ENCODE assay signal across 6 fruit fly cellular contexts in the genomic region with DNA sequence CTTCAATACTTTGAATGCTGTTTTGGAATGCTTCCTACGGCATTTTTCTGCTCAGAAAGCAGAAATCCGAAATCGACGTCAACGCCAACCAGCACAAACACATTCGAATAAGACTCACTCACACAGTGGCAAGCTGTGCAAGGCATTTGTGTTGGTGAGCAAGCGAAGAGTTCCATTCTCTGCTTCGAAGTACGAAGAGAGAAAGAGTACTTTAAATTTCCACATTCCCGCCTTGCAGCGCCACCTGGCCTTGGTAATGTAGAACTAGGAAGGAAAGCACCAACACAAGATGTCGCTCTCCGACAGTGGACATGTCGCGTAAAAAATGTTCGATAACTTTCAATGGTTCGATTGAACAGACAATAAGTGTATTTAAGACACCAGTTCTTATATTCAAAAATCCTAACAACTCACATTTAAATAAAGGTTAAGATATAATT.
TF ChIP-seq lines count a peak whose summit lies in the region.

No protein-coding gene starts in this region.

- TF ChIP-seq CTCF in S2 (optimal IDR thresholded peaks at IDR 0.05; lab: Kevin White, UChicago) = peak; percentile 99
- peak; percentile 97 for TF ChIP-seq CTCF in whole organism, embryonic (GFP tag; optimal IDR thresholded peaks at IDR 0.05; lab: Kevin White, UChicago)

TF ChIP-seq in whole organism, adult, 20 proteins besides CTCF, POLR2A, EP300 and RAD21:
- no peak for TF ChIP-seq Clk (GFP tag; optimal IDR thresholded peaks at IDR 0.05; lab: Kevin White, UChicago)
- no peak for TF ChIP-seq pad (GFP tag; optimal IDR thresholded peaks at IDR 0.05; lab: Kevin White, UChicago)
- TF ChIP-seq Hr96 (GFP tag; optimal IDR thresholded peaks at IDR 0.05; lab: Kevin White, UChicago) = peak; percentile 26
- no peak for TF ChIP-seq cic (GFP tag; optimal IDR thresholded peaks at IDR 0.05; lab: Kevin White, UChicago)

TF ChIP-seq in whole organism, embryonic, 481 proteins besides CTCF, POLR2A, EP300 and RAD21 (continues in another document):
- TF ChIP-seq twi (tag; optimal IDR thresholded peaks at IDR 0.05; lab: Kevin White, UChicago) (peak; percentile 16), ems (GFP tag; optimal IDR thresholded peaks at IDR 0.05; lab: Kevin White, UChicago) (no peak), Xbp1 (GFP tag; optimal IDR thresholded peaks at IDR 0.05; lab: Kevin White, UChicago) (peak; percentile 83), CG12942 (GFP tag; optimal IDR thresholded peaks at IDR 0.05; lab: Kevin White, UChicago) (peak; percentile 22), CG17186 (GFP tag; optimal IDR thresholded peaks at IDR 0.05; lab: Kevin White, UChicago) (no peak), amos (GFP tag; IDR thresholded peaks at IDR 0.05; lab: Robert Waterston, UW; ENCODE audit: partially characterized antibody) (peak; percentile 55), CG13775 (GFP tag; optimal IDR thresholded peaks at IDR 0.05; lab: Kevin White, UChicago) (peak; percentile 4), CG5180 (GFP tag; optimal IDR thresholded peaks at IDR 0.05; lab: Kevin White, UChicago) (peak; percentile 96), hb (GFP tag; IDR thresholded peaks at IDR 0.05; lab: Robert Waterston, UW; ENCODE audit: partially characterized antibody) (peak; percentile 19; the same call in 1 of the 3 replicates), Myb (GFP tag; optimal IDR thresholded peaks at IDR 0.05; lab: Kevin White, UChicago) (peak; percentile 48), CG9817 (tag; optimal IDR thresholded peaks at IDR 0.05; lab: Kevin White, UChicago) (peak; percentile 64), CG13287 (GFP tag; IDR thresholded peaks at IDR 0.05; lab: Robert Waterston, UW; ENCODE audit: partially characterized antibody) (peak; percentile 63), CG11093 (GFP tag; IDR thresholded peaks at IDR 0.05; lab: Robert Waterston, UW) (0 out of 3 replicates have a peak, but pooled peaks have one; percentile 31), CG4360 (GFP tag; IDR thresholded peaks at IDR 0.05; lab: Robert Waterston, UW) (peak; percentile 16; the same call in 1 of the 2 replicates), hbn (GFP tag; IDR thresholded peaks at IDR 0.05; lab: Robert Waterston, UW; ENCODE audit: partially characterized antibody) (no peak), CG30403 (GFP tag; optimal IDR thresholded peaks at IDR 0.05; lab: Kevin White, UChicago) (peak; percentile 59), grau (tag; optimal IDR thresholded peaks at IDR 0.05; lab: Kevin White, UChicago) (no peak), chn (GFP tag; optimal IDR thresholded peaks at IDR 0.05; lab: Kevin White, UChicago) (peak; percentile 50)

TF ChIP-seq in whole organism, prepupa, 60 proteins besides CTCF, POLR2A, EP300 and RAD21 (continues in another document):
- TF ChIP-seq CG6808 (GFP tag; optimal IDR thresholded peaks at IDR 0.05; lab: Kevin White, UChicago) = no peak
- peak; percentile 63 for TF ChIP-seq Eip78C (GFP tag; lab: Kevin White, UChicago)
- TF ChIP-seq CG11902 (GFP tag; optimal IDR thresholded peaks at IDR 0.05; lab: Kevin White, UChicago) = no peak
- no peak for TF ChIP-seq CG3032 (tag; optimal IDR thresholded peaks at IDR 0.05; lab: Kevin White, UChicago)
- peak; percentile 44 for TF ChIP-seq CG31627 (GFP tag; optimal IDR thresholded peaks at IDR 0.05; lab: Kevin White, UChicago)
- TF ChIP-seq Ets21C (GFP tag; optimal IDR thresholded peaks at IDR 0.05; lab: Kevin White, UChicago) = no peak
- TF ChIP-seq achi (GFP tag; optimal IDR thresholded peaks at IDR 0.05; lab: Kevin White, UChicago) = no peak
- TF ChIP-seq acj6 (GFP tag; optimal IDR thresholded peaks at IDR 0.05; lab: Kevin White, UChicago) = peak; percentile 11
- TF ChIP-seq ss (GFP tag; optimal IDR thresholded peaks at IDR 0.05; lab: Kevin White, UChicago) = no peak
- TF ChIP-seq topi (GFP tag; optimal IDR thresholded peaks at IDR 0.05; lab: Kevin White, UChicago) = no peak
- no peak for TF ChIP-seq CG9139 (GFP tag; optimal IDR thresholded peaks at IDR 0.05; lab: Kevin White, UChicago)
- no peak for TF ChIP-seq CG6792 (GFP tag; optimal IDR thresholded peaks at IDR 0.05; lab: Kevin White, UChicago)
- peak; percentile 30 for TF ChIP-seq lz (GFP tag; optimal IDR thresholded peaks at IDR 0.05; lab: Kevin White, UChicago)
- TF ChIP-seq esn (GFP tag; optimal IDR thresholded peaks at IDR 0.05; lab: Kevin White, UChicago) = no peak
- no peak for TF ChIP-seq CG4318 (GFP tag; optimal IDR thresholded peaks at IDR 0.05; lab: Kevin White, UChicago)
- TF ChIP-seq CG10669 (GFP tag; optimal IDR thresholded peaks at IDR 0.05; lab: Kevin White, UChicago) = no peak
- TF ChIP-seq fd59A (GFP tag; optimal IDR thresholded peaks at IDR 0.05; lab: Kevin White, UChicago) = no peak
- peak; percentile 36 for TF ChIP-seq Hr39 (GFP tag; optimal IDR thresholded peaks at IDR 0.05; lab: Kevin White, UChicago)
- no peak for TF ChIP-seq spab (GFP tag; optimal IDR thresholded peaks at IDR 0.05; lab: Kevin White, UChicago)
- no peak for TF ChIP-seq Lpt (GFP tag; optimal IDR thresholded peaks at IDR 0.05; lab: Kevin White, UChicago)
- no peak for TF ChIP-seq Blimp-1 (GFP tag; optimal IDR thresholded peaks at IDR 0.05; lab: Kevin White, UChicago)
- TF ChIP-seq pdm3 (GFP tag; optimal IDR thresholded peaks at IDR 0.05; lab: Kevin White, UChicago) = peak; percentile 16

TF ChIP-seq in whole organism, pupa, 21 proteins besides CTCF, POLR2A, EP300 and RAD21:
- no peak for TF ChIP-seq CG12605 (GFP tag; IDR thresholded peaks at IDR 0.05; lab: Robert Waterston, UW)
- TF ChIP-seq CG15710 (tag; optimal IDR thresholded peaks at IDR 0.05; lab: Kevin White, UChicago) = no peak
- no peak for TF ChIP-seq rn (GFP tag; IDR thresholded peaks at IDR 0.05; lab: Robert Waterston, UW)
- no peak for TF ChIP-seq EcR (GFP tag; optimal IDR thresholded peaks at IDR 0.05; lab: Kevin White, UChicago)
- peak; percentile 17 for TF ChIP-seq D1 (tag; optimal IDR thresholded peaks at IDR 0.05; lab: Kevin White, UChicago)
- no peak for TF ChIP-seq Snoo (tag; optimal IDR thresholded peaks at IDR 0.05; lab: Kevin White, UChicago)
- no peak for TF ChIP-seq Pif1B (GFP tag; optimal IDR thresholded peaks at IDR 0.05; lab: Kevin White, UChicago)
- TF ChIP-seq CG14655 (GFP tag; optimal IDR thresholded peaks at IDR 0.05; lab: Kevin White, UChicago) = no peak

TF ChIP-seq in whole organism, wandering third instar larva, 38 proteins besides CTCF, POLR2A, EP300 and RAD21:
- TF ChIP-seq h (GFP tag; optimal IDR thresholded peaks at IDR 0.05; lab: Kevin White, UChicago) (peak; percentile 33), usp (GFP tag; optimal IDR thresholded peaks at IDR 0.05; lab: Kevin White, UChicago) (no peak), jim (GFP tag; optimal IDR thresholded peaks at IDR 0.05; lab: Kevin White, UChicago) (no peak), sage (GFP tag; optimal IDR thresholded peaks at IDR 0.05; lab: Kevin White, UChicago) (no peak), foxo (GFP tag; optimal IDR thresholded peaks at IDR 0.05; lab: Kevin White, UChicago) (no peak), CrebA (GFP tag; optimal IDR thresholded peaks at IDR 0.05; lab: Kevin White, UChicago; ENCODE audit: borderline replicate concordance) (no peak), sv (GFP tag; optimal IDR thresholded peaks at IDR 0.05; lab: Kevin White, UChicago) (no peak), GATAd (GFP tag; optimal IDR thresholded peaks at IDR 0.05; lab: Kevin White, UChicago) (no peak), ey (GFP tag; optimal IDR thresholded peaks at IDR 0.05; lab: Kevin White, UChicago) (peak; percentile 10), Hr83 (GFP tag; optimal IDR thresholded peaks at IDR 0.05; lab: Kevin White, UChicago; ENCODE audit: poor library complexity, severe bottlenecking) (no peak), dsf (GFP tag; optimal IDR thresholded peaks at IDR 0.05; lab: Kevin White, UChicago; ENCODE audit: borderline replicate concordance) (no peak), N (GFP tag; optimal IDR thresholded peaks at IDR 0.05; lab: Kevin White, UChicago) (no peak), brk (GFP tag; optimal IDR thresholded peaks at IDR 0.05; lab: Kevin White, UChicago) (no peak), dl (GFP tag; optimal IDR thresholded peaks at IDR 0.05; lab: Kevin White, UChicago; ENCODE audit: insufficient read depth in 1 of 2, partially characterized antibody in 2 of 2) (no peak), woc (GFP tag; optimal IDR thresholded peaks at IDR 0.05; lab: Kevin White, UChicago) (no peak), Jra (GFP tag; optimal IDR thresholded peaks at IDR 0.05; lab: Kevin White, UChicago) (no peak), tai (GFP tag; optimal IDR thresholded peaks at IDR 0.05; lab: Kevin White, UChicago) (no peak), fru (GFP tag; optimal IDR thresholded peaks at IDR 0.05; lab: Kevin White, UChicago) (no peak), Myc (optimal IDR thresholded peaks at IDR 0.05; lab: Kevin White, UChicago) (no peak), Vsx2 (GFP tag; optimal IDR thresholded peaks at IDR 0.05; lab: Kevin White, UChicago; ENCODE audit: partially characterized antibody) (no peak), Hr78 (GFP tag; optimal IDR thresholded peaks at IDR 0.05; lab: Kevin White, UChicago) (no peak), Sp1 (GFP tag; optimal IDR thresholded peaks at IDR 0.05; lab: Kevin White, UChicago) (no peak), Hnf4 (GFP tag; optimal IDR thresholded peaks at IDR 0.05; lab: Kevin White, UChicago) (no peak), Abd-B (GFP tag; optimal IDR thresholded peaks at IDR 0.05; lab: Kevin White, UChicago) (no peak), CG9705 (GFP tag; optimal IDR thresholded peaks at IDR 0.05; lab: Kevin White, UChicago) (no peak), lola (GFP tag; optimal IDR thresholded peaks at IDR 0.05; lab: Kevin White, UChicago) (no peak), dmrt93B (GFP tag; optimal IDR thresholded peaks at IDR 0.05; lab: Kevin White, UChicago) (no peak), br (GFP tag; optimal IDR thresholded peaks at IDR 0.05; lab: Kevin White, UChicago) (peak; percentile 1), OdsH (GFP tag; optimal IDR thresholded peaks at IDR 0.05; lab: Kevin White, UChicago) (peak; percentile 29), pan (optimal IDR thresholded peaks at IDR 0.05; lab: Kevin White, UChicago) (no peak)
